Fruit fly (Drosophila melanogaster) Kc167 (cell line): ENCODE results near the gene Snx6.

Experiments used
- Myc ChIP-seq: fragments of >200 bp; optimal IDR thresholded peaks from 2 replicates; lab custom pipeline; 2017; ENCODE audit warnings: missing external identifiers
- Sin3A ChIP-seq: fragments of >200 bp; optimal IDR thresholded peaks from 2 replicates; lab custom pipeline; 2018; ENCODE audit warnings: missing external identifiers
- insv ChIP-seq: fragments of >200 bp; optimal IDR thresholded peaks from 3 replicates; lab custom pipeline; 2018; ENCODE audit warnings: missing external identifiers
- psq ChIP-seq: fragments of >200 bp; optimal IDR thresholded peaks from 2 replicates; lab custom pipeline; 2017; ENCODE audit warnings: missing external identifiers
- ttk ChIP-seq: sonication (Bioruptor generic); optimal IDR thresholded peaks from 2 replicates; lab custom pipeline; 2017; ENCODE audit warnings: missing external identifiers

DNA sequence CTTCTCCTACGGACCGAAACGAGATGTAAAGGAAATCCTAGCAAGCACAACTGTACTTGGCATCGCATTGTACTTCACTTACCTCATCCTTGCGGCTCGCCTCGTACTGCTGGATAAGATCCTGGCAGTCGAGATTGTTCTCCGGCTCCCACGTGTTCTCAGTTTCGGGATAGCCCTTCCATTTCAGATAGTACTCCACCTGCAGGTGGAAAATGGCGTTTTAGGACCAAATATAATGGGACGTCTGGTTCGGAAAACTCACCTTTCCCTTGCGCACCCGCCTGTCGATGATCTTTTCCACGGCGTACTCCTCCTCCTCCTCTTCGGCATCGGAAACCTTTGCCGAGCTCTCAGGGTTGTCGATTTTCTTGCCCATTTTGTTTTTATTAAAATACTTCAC lies 10.1 kb downstream of the Snx6 start:
- TF ChIP-seq psq (lab: Kevin White, UChicago) (no peak), Myc (lab: Kevin White, UChicago) (no peak), Sin3A (lab: Kevin White, UChicago) (no peak), ttk (lab: Kevin White, UChicago) (no peak), insv (lab: Kevin White, UChicago) (no peak)
